Worm (Caenorhabditis elegans): Measurements from ENCODE around the gene glb-23.
"Not testable (repeated sequence)": the region's sequence is repeated elsewhere in the genome, so short reads cannot be mapped to it uniquely, and the experiment has no call there.

glb-23 gene

ce11 chrIV:7219398-7220087 is at the start of gene glb-23, which contains the start of gene R13A1.1:
glb-23 (minus strand) TSS chrIV:7219498.
R13A1.1 (plus strand) TSS chrIV:7220037.
- TF ChIP-seq nhr-12 (tag; optimal IDR thresholded peaks at IDR 0.05): no peak
- no peak for TF ChIP-seq R02D3.7 (tag; optimal IDR thresholded peaks at IDR 0.05)
- TF ChIP-seq mdl-1 (tag; optimal IDR thresholded peaks at IDR 0.05): no peak
- TF ChIP-seq snpc-4 (tag; optimal IDR thresholded peaks at IDR 0.05): no peak
- no peak for TF ChIP-seq nhr-67 (tag; optimal IDR thresholded peaks at IDR 0.05)
- TF ChIP-seq daf-12 (tag; optimal IDR thresholded peaks at IDR 0.05): no peak
- TF ChIP-seq ceh-16 (tag; optimal IDR thresholded peaks at IDR 0.05): no peak
- no peak for TF ChIP-seq pha-4 (tag; optimal IDR thresholded peaks at IDR 0.05)
- TF ChIP-seq ZK546.5 (tag; optimal IDR thresholded peaks at IDR 0.05): no peak

- no peak for TF ChIP-seq fkh-10 (GFP tag; optimal IDR thresholded peaks at IDR 0.05)
- TF ChIP-seq lin-15B (tag; optimal IDR thresholded peaks at IDR 0.05): no peak
- TF ChIP-seq nhr-11 (tag; optimal IDR thresholded peaks at IDR 0.05): no peak
- TF ChIP-seq mdl-1 (tag; optimal IDR thresholded peaks at IDR 0.05): no peak
These were observed 43.8 kb upstream of the glb-23 start, which contains the start of gene glb-2 for ce11 chrIV:7263137-7263536. glb-2 (minus strand) TSS chrIV:7263237.

ce11 chrIV:7260587-7260986 is 41.3 kb upstream of the glb-23 start, which contains the start of gene C06E4.3:
C06E4.3 (plus strand) TSS chrIV:7260875.
- TF ChIP-seq pqm-1 (tag; optimal IDR thresholded peaks at IDR 0.05): peak; percentile 48
- TF ChIP-seq elt-2 (tag; optimal IDR thresholded peaks at IDR 0.05): peak; percentile 30
- TF ChIP-seq unc-39 (tag; optimal IDR thresholded peaks at IDR 0.05): no peak

- TF ChIP-seq nfya-1 (tag; optimal IDR thresholded peaks at IDR 0.05; ENCODE audit: insufficient read depth) (no peak), lin-15B (tag; optimal IDR thresholded peaks at IDR 0.05) (peak; percentile 6), elt-2 (tag; optimal IDR thresholded peaks at IDR 0.05) (peak; percentile 43), pqm-1 (tag; optimal IDR thresholded peaks at IDR 0.05) (peak; percentile 81), mdl-1 (tag; optimal IDR thresholded peaks at IDR 0.05) (peak; percentile 6)
These were observed 39.0 kb upstream of the glb-23 start, which contains the start of gene C06E4.6 for ce11 chrIV:7258253-7258652. C06E4.6 (minus strand) TSS chrIV:7258303.

ce11 chrIV:7254690-7255089 is 35.4 kb upstream of the glb-23 start, which contains the start of gene C06E4.5:
C06E4.5 (plus strand) TSS chrIV:7254990.
- TF ChIP-seq snpc-4, fos-1, lsy-12 (tag; optimal IDR thresholded peaks at IDR 0.05): not testable (repeated sequence)

ce11 chrIV:7253271-7253670 is 34.0 kb upstream of the glb-23 start:
- peak; percentile 25 for TF ChIP-seq pqm-1 (tag; optimal IDR thresholded peaks at IDR 0.05)
- no peak for TF ChIP-seq nhr-237 (tag; optimal IDR thresholded peaks at IDR 0.05)
- TF ChIP-seq nhr-77 (tag; optimal IDR thresholded peaks at IDR 0.05): no peak
- TF ChIP-seq snpc-4 (tag; optimal IDR thresholded peaks at IDR 0.05): peak; percentile 49

ce11 chrIV:7250158-7250557 is 30.9 kb upstream of the glb-23 start, which contains the start of gene D2024.18:
D2024.18 (plus strand) TSS chrIV:7250458.
- TF ChIP-seq nhr-25 (tag; optimal IDR thresholded peaks at IDR 0.05) (no peak), lin-39 (tag; optimal IDR thresholded peaks at IDR 0.05) (no peak), pqm-1 (tag; optimal IDR thresholded peaks at IDR 0.05) (no peak), ceh-9 (tag; optimal IDR thresholded peaks at IDR 0.05) (no peak), unc-39 (tag; optimal IDR thresholded peaks at IDR 0.05) (no peak), ztf-4 (tag; optimal IDR thresholded peaks at IDR 0.05) (no peak), eor-1 (tag; optimal IDR thresholded peaks at IDR 0.05) (no peak), mml-1 (tag; optimal IDR thresholded peaks at IDR 0.05) (no peak), fos-1 (tag; optimal IDR thresholded peaks at IDR 0.05) (no peak), ceh-28 (tag; optimal IDR thresholded peaks at IDR 0.05) (no peak), jun-1 (tag; optimal IDR thresholded peaks at IDR 0.05) (no peak), nhr-67 (tag; optimal IDR thresholded peaks at IDR 0.05) (no peak), sea-2 (GFP tag; optimal IDR thresholded peaks at IDR 0.05) (no peak), ZK546.5 (tag; optimal IDR thresholded peaks at IDR 0.05) (no peak), aly-2 (tag; optimal IDR thresholded peaks at IDR 0.05) (no peak)
